Fruit fly (Drosophila melanogaster): ENCODE data around the gene LysE.

The LysE gene

dm6 chr3L:1216460-1216859, 3.8 kb downstream of the LysE start (continued):
- TF ChIP-seq nerfin-1 (tag; optimal IDR thresholded peaks at IDR 0.05): peak; percentile 37
- TF ChIP-seq exex (tag; optimal IDR thresholded peaks at IDR 0.05): no peak
- peak; percentile 37; the same call in 1 of the 2 replicates for TF ChIP-seq CG11247 (GFP tag; IDR thresholded peaks at IDR 0.05)
- 0 out of 2 replicates have a peak, but pooled peaks have one; percentile 18 for TF ChIP-seq CG14441 (GFP tag; IDR thresholded peaks at IDR 0.05)
- no peak for TF ChIP-seq CG4707 (GFP tag; optimal IDR thresholded peaks at IDR 0.05)
- TF ChIP-seq org-1 (GFP tag; optimal IDR thresholded peaks at IDR 0.05): no peak
- TF ChIP-seq E2f2 (GFP tag; IDR thresholded peaks at IDR 0.05): no peak
- TF ChIP-seq bowl (GFP tag; IDR thresholded peaks at IDR 0.05): no peak
- TF ChIP-seq CG18764 (GFP tag; optimal IDR thresholded peaks at IDR 0.05): peak; percentile 19
- TF ChIP-seq bcd (GFP tag; optimal IDR thresholded peaks at IDR 0.05): peak; percentile 18
- peak; percentile 32 for TF ChIP-seq CG17385 (GFP tag; optimal IDR thresholded peaks at IDR 0.05)
- no peak for TF ChIP-seq mld (GFP tag; IDR thresholded peaks at IDR 0.05; ENCODE audit: partially characterized antibody)
- TF ChIP-seq CG2712 (tag; optimal IDR thresholded peaks at IDR 0.05): peak; percentile 64
- no peak for TF ChIP-seq CG4328 (GFP tag; optimal IDR thresholded peaks at IDR 0.05)
- 0 out of 2 replicates have a peak, but pooled peaks have one; percentile 17 for TF ChIP-seq CG32532 (GFP tag; IDR thresholded peaks at IDR 0.05)
- no peak for TF ChIP-seq fd3F (GFP tag; optimal IDR thresholded peaks at IDR 0.05)
- peak; percentile 36 for TF ChIP-seq CG30431 (GFP tag; optimal IDR thresholded peaks at IDR 0.05)
- peak; percentile 13 for TF ChIP-seq Hsf (GFP tag; optimal IDR thresholded peaks at IDR 0.05)
- peak; percentile 75 for TF ChIP-seq Ets65A (GFP tag)
- TF ChIP-seq crc (GFP tag; optimal IDR thresholded peaks at IDR 0.05): peak; percentile 8
- no peak for TF ChIP-seq CG7372 (GFP tag; IDR thresholded peaks at IDR 0.05)
- TF ChIP-seq dmrt99B (tag; optimal IDR thresholded peaks at IDR 0.05): peak; percentile 66
- 0 out of 3 replicates have a peak, but pooled peaks have one; percentile 25 for TF ChIP-seq Aef1 (GFP tag; IDR thresholded peaks at IDR 0.05)
- TF ChIP-seq gce (GFP tag; IDR thresholded peaks at IDR 0.05): no peak
- TF ChIP-seq en (GFP tag; optimal IDR thresholded peaks at IDR 0.05): no peak
- no peak for TF ChIP-seq stwl (tag; optimal IDR thresholded peaks at IDR 0.05)
- TF ChIP-seq shn (GFP tag; optimal IDR thresholded peaks at IDR 0.05): no peak
- peak; percentile 54 for TF ChIP-seq trem (tag; optimal IDR thresholded peaks at IDR 0.05)
- TF ChIP-seq CG2129 (GFP tag; IDR thresholded peaks at IDR 0.05; ENCODE audit: partially characterized antibody): no peak
- peak; percentile 29 for TF ChIP-seq CG15601 (tag; optimal IDR thresholded peaks at IDR 0.05)
- TF ChIP-seq Camta (GFP tag; optimal IDR thresholded peaks at IDR 0.05): peak; percentile 12
- TF ChIP-seq CG3407 (GFP tag; optimal IDR thresholded peaks at IDR 0.05): peak; percentile 17
- no peak for TF ChIP-seq Mad (GFP tag; optimal IDR thresholded peaks at IDR 0.05)
- TF ChIP-seq yki (optimal IDR thresholded peaks at IDR 0.05): no peak
- no peak for TF ChIP-seq CG10462 (GFP tag; optimal IDR thresholded peaks at IDR 0.05)
- TF ChIP-seq wor (GFP tag; IDR thresholded peaks at IDR 0.05): no peak
- TF ChIP-seq sr (GFP tag; IDR thresholded peaks at IDR 0.05): no peak
- TF ChIP-seq CG11695 (GFP tag; IDR thresholded peaks at IDR 0.05): peak; percentile 45; the same call in 1 of the 3 replicates
- TF ChIP-seq Pdp1 (GFP tag; optimal IDR thresholded peaks at IDR 0.05): peak; percentile 11 to 14
- TF ChIP-seq zfh2 (GFP tag; optimal IDR thresholded peaks at IDR 0.05): peak; percentile 12
- 0 out of 2 replicates have a peak, but pooled peaks have one; percentile 25 for TF ChIP-seq ssp (GFP tag; IDR thresholded peaks at IDR 0.05)
- TF ChIP-seq CG2678 (tag; optimal IDR thresholded peaks at IDR 0.05): peak; percentile 60
- no peak for TF ChIP-seq CG31365 (tag; optimal IDR thresholded peaks at IDR 0.05)
- no peak for TF ChIP-seq unc-4 (GFP tag; IDR thresholded peaks at IDR 0.05; ENCODE audit: partially characterized antibody)
- TF ChIP-seq CG15514 (GFP tag; optimal IDR thresholded peaks at IDR 0.05): no peak
- no peak for TF ChIP-seq zfh1 (GFP tag; IDR thresholded peaks at IDR 0.05)
- peak; percentile 42 for TF ChIP-seq CG12391 (tag; optimal IDR thresholded peaks at IDR 0.05)
- TF ChIP-seq NC2α (GFP tag; optimal IDR thresholded peaks at IDR 0.05): no peak
- TF ChIP-seq scrt (GFP tag; optimal IDR thresholded peaks at IDR 0.05): no peak
- peak; percentile 94 for TF ChIP-seq sens (GFP tag)
- peak; percentile 32 for TF ChIP-seq jumu (GFP tag; optimal IDR thresholded peaks at IDR 0.05)
